Worm (Caenorhabditis elegans) whole organism, L3 larva: Measurements from ENCODE around the gene lim-6.

ENCODE experiments used
- ama-1 ChIP-seq: fragments of 150-350 bp; optimal IDR thresholded peaks from 2 replicates; lab custom pipeline; 2018
- egl-27 ChIP-seq: sonication (generic microtip); optimal IDR thresholded peaks from 4 replicates; lab custom pipeline; 2017; ENCODE audit warnings: missing biosample characterization, missing genetic modification reagents, missing genetic modification characterization
- lin-39 ChIP-seq: fragments of 150-350 bp; optimal IDR thresholded peaks from 2 replicates; lab custom pipeline; 2018; ENCODE audit warnings: missing biosample characterization, missing genetic modification reagents, missing genetic modification characterization
- nhr-28 ChIP-seq: fragments of 150-350 bp; optimal IDR thresholded peaks from 2 replicates; lab custom pipeline; 2014; ENCODE audit warnings: missing biosample characterization, missing genetic modification characterization
- nhr-76 ChIP-seq: fragments of 150-350 bp; sonication (generic microtip); optimal IDR thresholded peaks from 5 replicates; lab custom pipeline; 2014; ENCODE audit warnings: missing biosample characterization, missing genetic modification characterization
- nhr-77 ChIP-seq: fragments of 150-350 bp; optimal IDR thresholded peaks from 2 replicates; lab custom pipeline; 2014; ENCODE audit warnings: missing biosample characterization, missing genetic modification characterization
- snpc-4 ChIP-seq: fragments of 150-350 bp; optimal IDR thresholded peaks from 2 replicates; lab custom pipeline; 2014; ENCODE audit warnings: missing biosample characterization, missing genetic modification characterization
- zag-1 ChIP-seq: fragments of 150-350 bp; optimal IDR thresholded peaks from 2 replicates; lab custom pipeline; 2014; ENCODE audit warnings: missing biosample characterization, missing genetic modification characterization
- ztf-11 ChIP-seq: fragments of 150-350 bp; optimal IDR thresholded peaks from 2 replicates; lab custom pipeline; 2014; ENCODE audit warnings: missing biosample characterization, missing genetic modification characterization

DNA sequence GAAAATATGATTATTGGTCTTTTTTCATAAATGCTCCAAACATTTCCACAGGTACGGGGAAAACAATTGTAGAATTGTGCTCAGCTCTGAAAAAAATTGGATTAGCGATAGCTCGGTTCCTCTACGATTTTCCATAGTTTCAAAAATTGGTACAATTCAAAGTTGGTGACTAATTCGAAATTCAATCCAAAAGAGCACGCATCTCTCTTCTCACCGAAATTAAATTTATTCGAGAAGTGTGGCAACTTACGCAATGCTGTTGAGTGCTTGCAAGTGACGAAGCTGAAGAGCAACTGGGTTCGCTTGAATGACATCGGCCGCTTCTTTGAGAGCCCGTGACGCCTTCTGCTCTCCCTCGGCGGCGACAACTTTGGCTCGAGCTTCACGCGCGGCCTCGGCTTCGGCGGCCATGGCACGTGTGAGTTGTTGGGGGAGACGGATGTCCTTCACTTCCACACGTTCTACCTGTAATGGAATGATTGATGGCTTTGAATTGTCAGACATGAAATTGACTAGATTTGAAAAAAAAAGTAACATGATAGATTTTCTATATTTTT lies 14.4 kb upstream of the lim-6 start:
- TF ChIP-seq lin-39 (tag; lab: Kevin White, UChicago) (no peak), nhr-28 (tag; lab: Kevin White, UChicago) (no peak), egl-27 (tag; lab: Kevin White, UChicago) (no peak), ama-1 (lab: Kevin White, UChicago) (no peak), snpc-4 (tag; lab: Kevin White, UChicago) (no peak), nhr-76 (tag; lab: Kevin White, UChicago) (no peak), zag-1 (tag; lab: Kevin White, UChicago) (no peak), ztf-11 (tag; lab: Kevin White, UChicago) (no peak), nhr-77 (tag; lab: Kevin White, UChicago) (no peak)
